Fruit fly (Drosophila melanogaster) whole organism, embryonic: ENCODE measurements around the gene neb.
A peak's percentile ranks its signal among the peaks of the same experiment; 100 is the strongest.

Experiments
- Antp ChIP-seq: fragments of 200-800 bp; sonication (Bioruptor generic); optimal IDR thresholded peaks from 3 replicates; lab custom pipeline; 2016; ENCODE audit warnings: missing biosample characterization, missing genetic modification characterization
- CG10321 ChIP-seq: fragments of 200-800 bp; sonication (Bioruptor generic); IDR thresholded peaks from 2 replicates; pipeline ENCODE4 v1.3.6; 2022; ENCODE audit warnings: missing biosample characterization, missing genetic modification characterization
- CG11695 ChIP-seq: fragments of 200-800 bp; sonication (Bioruptor generic); IDR thresholded peaks from 3 replicates; pipeline ENCODE4 v1.3.6; 2022; ENCODE audit warnings: missing biosample characterization, missing genetic modification characterization
- CG11723 ChIP-seq: fragments of 200-800 bp; sonication (Bioruptor generic); optimal IDR thresholded peaks from 2 replicates; lab custom pipeline; 2017; ENCODE audit warnings: missing biosample characterization, mild to moderate bottlenecking, missing genetic modification characterization
- CG12104 ChIP-seq: fragments of 200-800 bp; sonication (Bioruptor generic); optimal IDR thresholded peaks from 3 replicates; lab custom pipeline; 2016; ENCODE audit warnings: missing biosample characterization, missing genetic modification characterization
- CG12391 ChIP-seq: fragments of 200-800 bp; sonication (Bioruptor generic); optimal IDR thresholded peaks from 3 replicates; lab custom pipeline; 2018; ENCODE audit warnings: missing biosample characterization, mild to moderate bottlenecking, missing genetic modification characterization, moderate library complexity
- CG12769 ChIP-seq: fragments of 200-800 bp; sonication (Bioruptor generic); optimal IDR thresholded peaks from 2 replicates; lab custom pipeline; 2019; ENCODE audit warnings: missing biosample characterization, mild to moderate bottlenecking, missing genetic modification characterization, moderate library complexity
- CG13424 ChIP-seq: fragments of 200-800 bp; sonication (Bioruptor generic); optimal IDR thresholded peaks from 2 replicates; lab custom pipeline; 2019; ENCODE audit warnings: missing biosample characterization, mild to moderate bottlenecking, missing genetic modification characterization, moderate library complexity
- CG14050 ChIP-seq: fragments of 200-800 bp; sonication (Bioruptor generic); IDR thresholded peaks from 3 replicates; pipeline ENCODE4 v1.3.6; 2022; ENCODE audit warnings: missing biosample characterization, missing genetic modification characterization
- CG1529 ChIP-seq: fragments of 200-800 bp; sonication (Bioruptor generic); optimal IDR thresholded peaks from 3 replicates; lab custom pipeline; 2018; ENCODE audit warnings: missing biosample characterization, missing genetic modification characterization
- CG17186 ChIP-seq: fragments of 200-800 bp; sonication (Bioruptor generic); optimal IDR thresholded peaks from 3 replicates; lab custom pipeline; 2017; ENCODE audit warnings: missing biosample characterization, missing genetic modification reagents, missing genetic modification characterization
- CG18262 ChIP-seq: fragments of 200-800 bp; optimal IDR thresholded peaks from 3 replicates; lab custom pipeline; 2019; ENCODE audit warnings: missing biosample characterization, mild to moderate bottlenecking, missing genetic modification characterization, moderate library complexity
- CG18619 ChIP-seq: fragments of 200-800 bp; sonication (Bioruptor generic); optimal IDR thresholded peaks from 3 replicates; lab custom pipeline; 2017; ENCODE audit warnings: missing biosample characterization, mild to moderate bottlenecking, missing genetic modification characterization
- CG18764 ChIP-seq: fragments of 200-800 bp; sonication (Bioruptor generic); optimal IDR thresholded peaks from 3 replicates; lab custom pipeline; 2016; ENCODE audit warnings: missing biosample characterization, missing genetic modification characterization
- CG3065 ChIP-seq: fragments of 200-800 bp; sonication (Bioruptor generic); optimal IDR thresholded peaks from 2 replicates; lab custom pipeline; 2016; ENCODE audit warnings: missing biosample characterization, missing genetic modification characterization
- CG32532 ChIP-seq: fragments of 200-800 bp; sonication (Bioruptor generic); IDR thresholded peaks from 2 replicates; pipeline ENCODE4 v1.3.6; 2022; ENCODE audit warnings: missing biosample characterization, missing genetic modification characterization
- CG32767 ChIP-seq: fragments of 200-800 bp; sonication (Bioruptor generic); IDR thresholded peaks from 2 replicates; pipeline ENCODE4 v1.3.6; 2022; ENCODE audit warnings: missing biosample characterization, missing genetic modification characterization
- CG4328 ChIP-seq: fragments of 200-800 bp; sonication (Bioruptor generic); optimal IDR thresholded peaks from 3 replicates; lab custom pipeline; 2017; ENCODE audit warnings: missing biosample characterization, missing genetic modification reagents, missing genetic modification characterization
- CG6254 ChIP-seq: fragments of 200-800 bp; sonication (Bioruptor generic); optimal IDR thresholded peaks from 3 replicates; lab custom pipeline; 2017; ENCODE audit warnings: mild to moderate bottlenecking, missing biosample characterization, missing genetic modification reagents, missing genetic modification characterization
- CG7556 ChIP-seq: fragments of 200-800 bp; sonication (Bioruptor generic); optimal IDR thresholded peaks from 2 replicates; lab custom pipeline; 2017; ENCODE audit warnings: missing biosample characterization, mild to moderate bottlenecking, missing genetic modification characterization
- CG7928 ChIP-seq: fragments of 200-800 bp; sonication (Bioruptor generic); optimal IDR thresholded peaks from 2 replicates; lab custom pipeline; 2017; ENCODE audit warnings: missing biosample characterization, mild to moderate bottlenecking, missing genetic modification characterization
- Chrac-16 ChIP-seq: fragments of 200-800 bp; sonication (Bioruptor generic); optimal IDR thresholded peaks from 3 replicates; lab custom pipeline; 2016; ENCODE audit warnings: missing biosample characterization, missing genetic modification characterization
- Dp ChIP-seq: fragments of 200-800 bp; sonication (Bioruptor generic); optimal IDR thresholded peaks from 2 replicates; lab custom pipeline; 2018; ENCODE audit warnings: missing biosample characterization, mild to moderate bottlenecking, missing genetic modification characterization, moderate library complexity
- Elba2 ChIP-seq: fragments of 200-800 bp; sonication (Bioruptor generic); optimal IDR thresholded peaks from 3 replicates; lab custom pipeline; 2016; ENCODE audit warnings: missing biosample characterization, missing genetic modification characterization
- Ets65A ChIP-seq: fragments of 200-800 bp; sonication (Bioruptor generic); peaks from one replicate; lab custom pipeline; 2016; ENCODE audit warnings: missing biosample characterization, missing genetic modification characterization
- HLH3B ChIP-seq: fragments of 200-800 bp; sonication (Bioruptor generic); IDR thresholded peaks from 2 replicates; pipeline ENCODE4 v1.3.6; 2022; ENCODE audit warnings: missing biosample characterization, missing genetic modification characterization
- Hr51 ChIP-seq, 2 experiments: fragments of 200-800 bp; sonication (Bioruptor generic); optimal IDR thresholded peaks; 2 replicates in 1 of 2; 3 replicates in 1 of 2; lab custom pipeline; 2016 to 2018; ENCODE audit warnings: missing biosample characterization in 2 of 2, missing genetic modification characterization in 2 of 2, mild to moderate bottlenecking in 1 of 2, moderate library complexity in 1 of 2
- Lhr ChIP-seq: fragments of 200-800 bp; sonication (Bioruptor generic); optimal IDR thresholded peaks from 3 replicates; lab custom pipeline; 2017; ENCODE audit warnings: mild to moderate bottlenecking, missing biosample characterization, missing genetic modification reagents, missing genetic modification characterization
- Med ChIP-seq: fragments of 200-800 bp; sonication (Bioruptor generic); peaks from one replicate; lab custom pipeline; 2016; ENCODE audit warnings: missing biosample characterization, missing genetic modification characterization, mild to moderate bottlenecking, inconsistent platforms, moderate library complexity
- NFAT ChIP-seq: fragments of 200-800 bp; sonication (Bioruptor generic); IDR thresholded peaks from 2 replicates; pipeline ENCODE4 v1.3.6; 2022; ENCODE audit warnings: missing biosample characterization, missing genetic modification characterization
- Ptx1 ChIP-seq: fragments of 200-800 bp; sonication (Bioruptor generic); IDR thresholded peaks from 2 replicates; pipeline ENCODE4 v1.3.6; 2022; ENCODE audit warnings: missing biosample characterization, missing genetic modification characterization
- Spps ChIP-seq: fragments of 200-800 bp; sonication (Bioruptor generic); optimal IDR thresholded peaks from 2 replicates; lab custom pipeline; 2018; ENCODE audit warnings: missing biosample characterization, mild to moderate bottlenecking, missing genetic modification characterization
- Taf1 ChIP-seq: fragments of 200-800 bp; sonication (Bioruptor generic); IDR thresholded peaks from 2 replicates; pipeline ENCODE4 v1.3.6; 2022; ENCODE audit warnings: missing biosample characterization, missing genetic modification characterization
- ato ChIP-seq: fragments of 200-800 bp; sonication (Bioruptor generic); IDR thresholded peaks from 2 replicates; pipeline ENCODE4 v1.3.6; 2022; ENCODE audit warnings: missing biosample characterization, missing genetic modification characterization; ENCODE audit not compliant: partially characterized antibody
- ci ChIP-seq: fragments of 200-800 bp; sonication (Bioruptor generic); IDR thresholded peaks from 3 replicates; pipeline ENCODE4 v1.3.6; 2022; ENCODE audit warnings: missing biosample characterization, missing genetic modification characterization
- dimm ChIP-seq: fragments of 200-800 bp; sonication (Bioruptor generic); IDR thresholded peaks from 2 replicates; pipeline ENCODE4 v1.3.6; 2022; ENCODE audit warnings: missing biosample characterization, missing genetic modification characterization
- fd96Cb ChIP-seq: fragments of 200-800 bp; sonication (Bioruptor generic); optimal IDR thresholded peaks from 2 replicates; lab custom pipeline; 2018; ENCODE audit warnings: missing biosample characterization, mild to moderate bottlenecking, missing genetic modification characterization, moderate library complexity
- gt ChIP-seq: fragments of 200-800 bp; sonication (Bioruptor generic); IDR thresholded peaks from 2 replicates; pipeline ENCODE4 v1.3.6; 2022; ENCODE audit warnings: missing biosample characterization, missing genetic modification characterization
- hkb ChIP-seq, 2 experiments: fragments of 200-800 bp in 1 of 2; fragments of >200 bp in 1 of 2; sonication (Bioruptor generic) in 1 of 2; IDR thresholded peaks in 1 of 2; optimal IDR thresholded peaks in 1 of 2; 2 replicates each; pipeline versions ENCODE4 v1.3.6 to Lab custom; 2017 to 2022; ENCODE audit warnings: missing biosample characterization in 1 of 2, missing genetic modification characterization in 1 of 2
- jing ChIP-seq: fragments of 200-800 bp; sonication (Bioruptor generic); optimal IDR thresholded peaks from 2 replicates; lab custom pipeline; 2018; ENCODE audit warnings: missing biosample characterization, mild to moderate bottlenecking, missing genetic modification characterization
- kay ChIP-seq: fragments of 200-800 bp; sonication (Bioruptor generic); optimal IDR thresholded peaks from 2 replicates; lab custom pipeline; 2016; ENCODE audit warnings: missing biosample characterization, missing genetic modification characterization
- mld ChIP-seq: fragments of 200-800 bp; sonication (Bioruptor generic); IDR thresholded peaks from 3 replicates; pipeline ENCODE4 v1.3.6; 2022; ENCODE audit warnings: missing biosample characterization, missing genetic modification characterization; ENCODE audit not compliant: partially characterized antibody
- nom ChIP-seq: fragments of 200-800 bp; sonication (Bioruptor generic); optimal IDR thresholded peaks from 2 replicates; lab custom pipeline; 2017; ENCODE audit warnings: missing biosample characterization, missing genetic modification characterization, mild to moderate bottlenecking, moderate library complexity, missing genetic modification reagents
- sc ChIP-seq, 3 experiments: fragments of >200 bp in 2 of 3; fragments of 200-800 bp in 1 of 3; sonication (Bioruptor generic) in 1 of 3; optimal IDR thresholded peaks; 2 replicates in 2 of 3; 3 replicates in 1 of 3; lab custom pipeline; 2017; ENCODE audit warnings: mild to moderate bottlenecking in 1 of 3, missing biosample characterization in 1 of 3, missing genetic modification characterization in 1 of 3, missing genetic modification reagents in 1 of 3
- sr ChIP-seq: fragments of 200-800 bp; sonication (Bioruptor generic); IDR thresholded peaks from 3 replicates; pipeline ENCODE4 v1.3.6; 2022; ENCODE audit warnings: missing biosample characterization, missing genetic modification characterization
- ssp ChIP-seq: fragments of 200-800 bp; sonication (Bioruptor generic); IDR thresholded peaks from 2 replicates; pipeline ENCODE4 v1.3.6; 2022; ENCODE audit warnings: missing biosample characterization, missing genetic modification characterization
- tap ChIP-seq: fragments of 200-800 bp; optimal IDR thresholded peaks from 3 replicates; lab custom pipeline; 2019; ENCODE audit warnings: missing biosample characterization, mild to moderate bottlenecking, missing genetic modification characterization, moderate library complexity
- tx ChIP-seq: fragments of 200-800 bp; sonication (Bioruptor generic); optimal IDR thresholded peaks from 2 replicates; lab custom pipeline; 2016; ENCODE audit warnings: missing biosample characterization, missing genetic modification characterization
- zen2 ChIP-seq: fragments of 200-800 bp; sonication (Bioruptor generic); IDR thresholded peaks from 3 replicates; pipeline ENCODE4 v1.3.6; 2022; ENCODE audit warnings: missing biosample characterization, missing genetic modification characterization; ENCODE audit not compliant: partially characterized antibody

neb gene

DNA sequence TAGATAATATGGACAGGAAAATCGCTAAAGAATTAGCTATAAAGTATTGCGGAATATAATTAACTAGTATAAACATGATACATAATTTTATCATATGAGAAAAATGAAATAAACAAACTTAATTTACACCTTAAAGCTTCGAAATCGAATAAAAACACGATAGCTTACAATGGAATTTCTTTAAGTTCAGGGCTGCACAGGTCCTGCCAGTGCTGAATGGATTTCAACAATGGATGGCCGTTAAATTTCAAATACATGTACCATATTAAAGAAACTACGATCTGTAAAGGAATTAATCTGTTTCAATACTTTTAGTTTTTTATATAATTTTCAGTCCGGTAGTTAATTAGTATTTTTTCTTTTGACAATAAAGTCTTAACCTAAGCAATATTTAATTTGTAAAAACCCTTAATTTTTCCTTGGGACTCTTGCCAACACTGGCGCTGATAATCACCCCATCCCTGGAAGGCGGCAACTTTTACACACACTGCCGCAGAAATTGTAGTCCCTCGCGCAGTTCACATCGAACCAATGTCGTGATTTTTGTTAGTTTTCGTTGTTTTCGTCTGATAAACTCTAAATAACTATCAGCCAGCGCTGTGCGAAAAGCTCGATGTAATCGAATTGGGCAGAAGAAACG lies 14.4 kb upstream of the neb start, which contains the start of the genes barr and lok (continued):
- TF ChIP-seq NFAT (peak; percentile 33; the same call in 1 of the 2 replicates), Chrac-16 (GFP tag; lab: Kevin White, UChicago) (peak; percentile 56), Med (peak; percentile 82), Hr51 (GFP tag; optimal IDR thresholded peaks at IDR 0.05; lab: Kevin White, UChicago) (peak in 1 of 2 experiments; percentile 57), fd96Cb (peak; percentile 19), CG32767 (no peak), CG7556 (GFP tag; lab: Kevin White, UChicago) (peak; percentile 57), CG7928 (peak; percentile 99), CG18262 (tag; lab: Kevin White, UChicago) (peak; percentile 59), Spps (tag; lab: Kevin White, UChicago) (no peak), ato (GFP tag; lab: Robert Waterston, UW) (no peak), CG3065 (no peak), CG18764 (no peak), Elba2 (GFP tag; lab: Kevin White, UChicago) (no peak), CG1529 (no peak), CG4328 (GFP tag; lab: Kevin White, UChicago) (peak; percentile 39), CG11723 (GFP tag; lab: Kevin White, UChicago) (peak; percentile 23), ssp (GFP tag; lab: Robert Waterston, UW) (peak; percentile 43; the same call in 1 of the 2 replicates), jing (GFP tag; lab: Kevin White, UChicago) (no peak), CG12391 (tag; lab: Kevin White, UChicago) (peak; percentile 66), CG14050 (GFP tag; lab: Robert Waterston, UW) (no peak), Ets65A (GFP tag; lab: Kevin White, UChicago) (peak; percentile 97), CG6254 (GFP tag; lab: Kevin White, UChicago) (no peak), CG32532 (peak; percentile 33; the same call in 1 of the 2 replicates), sr (GFP tag; lab: Robert Waterston, UW) (no peak), Taf1 (GFP tag; lab: Robert Waterston, UW) (no peak), tap (tag; lab: Kevin White, UChicago) (no peak), CG17186 (GFP tag; lab: Kevin White, UChicago) (no peak), nom (GFP tag; lab: Kevin White, UChicago) (no peak), mld (GFP tag; lab: Robert Waterston, UW) (no peak), CG13424 (tag; lab: Kevin White, UChicago) (peak; percentile 59), kay (GFP tag; lab: Kevin White, UChicago) (peak; percentile 39), HLH3B (GFP tag; lab: Robert Waterston, UW) (no peak), CG12769 (tag; lab: Kevin White, UChicago) (no peak), Antp (GFP tag; lab: Kevin White, UChicago) (peak; percentile 44), tx (GFP tag; lab: Kevin White, UChicago) (peak; percentile 36), Lhr (GFP tag; lab: Kevin White, UChicago) (peak; percentile 49), CG12104 (GFP tag; lab: Kevin White, UChicago) (peak; percentile 55), CG18619 (GFP tag; lab: Kevin White, UChicago) (peak; percentile 58), CG11695 (GFP tag; lab: Robert Waterston, UW) (no peak), sc (optimal IDR thresholded peaks at IDR 0.05; lab: Kevin White, UChicago) (no peak), sc (GFP tag; optimal IDR thresholded peaks at IDR 0.05; lab: Kevin White, UChicago) (peak; percentile 23), zen2 (GFP tag; lab: Robert Waterston, UW) (no peak), dimm (GFP tag; lab: Robert Waterston, UW) (no peak), CG10321 (GFP tag; lab: Robert Waterston, UW) (no peak), hkb (optimal IDR thresholded peaks at IDR 0.05; lab: Kevin White, UChicago) (no peak), hkb (GFP tag; IDR thresholded peaks at IDR 0.05; lab: Robert Waterston, UW) (no peak), Ptx1 (GFP tag; lab: Robert Waterston, UW) (peak; percentile 61; the same call in 1 of the 2 replicates), ci (GFP tag; lab: Robert Waterston, UW) (0 out of 3 replicates have a peak, but pooled peaks have one; percentile 10), Dp (GFP tag; lab: Kevin White, UChicago) (peak; percentile 57), gt (GFP tag; lab: Robert Waterston, UW) (no peak)
